Fruit fly (Drosophila melanogaster) whole organism, embryonic: Measurements from ENCODE around the gene CG8136.

Source experiments
- CG11696 ChIP-seq: fragments of 200-800 bp; sonication (Bioruptor generic); IDR thresholded peaks from 2 replicates; pipeline ENCODE4 v1.3.6; 2022; ENCODE audit warnings: missing biosample characterization, missing genetic modification characterization
- CG12104 ChIP-seq: fragments of 200-800 bp; sonication (Bioruptor generic); optimal IDR thresholded peaks from 3 replicates; lab custom pipeline; 2016; ENCODE audit warnings: missing biosample characterization, missing genetic modification characterization
- CG12155 ChIP-seq: fragments of 200-800 bp; sonication (Bioruptor generic); optimal IDR thresholded peaks from 3 replicates; lab custom pipeline; 2016; ENCODE audit warnings: missing biosample characterization, missing genetic modification characterization
- CG12219 ChIP-seq: fragments of 200-800 bp; sonication (Bioruptor generic); optimal IDR thresholded peaks from 3 replicates; lab custom pipeline; 2018; ENCODE audit warnings: missing biosample characterization, mild to moderate bottlenecking, missing genetic modification characterization
- CG15514 ChIP-seq: fragments of 200-800 bp; sonication (Bioruptor generic); optimal IDR thresholded peaks from 3 replicates; lab custom pipeline; 2017; ENCODE audit warnings: missing biosample characterization, missing genetic modification characterization, mild to moderate bottlenecking, moderate library complexity, missing genetic modification reagents
- CG16813 ChIP-seq: fragments of 200-800 bp; sonication (Bioruptor generic); IDR thresholded peaks from 3 replicates; pipeline ENCODE4 v1.3.6; 2022; ENCODE audit warnings: missing biosample characterization, missing genetic modification characterization; ENCODE audit not compliant: partially characterized antibody
- CG16863 ChIP-seq: fragments of 200-800 bp; sonication (Bioruptor generic); optimal IDR thresholded peaks from 3 replicates; lab custom pipeline; 2016; ENCODE audit warnings: missing biosample characterization, missing genetic modification characterization
- CG17802 ChIP-seq: fragments of 200-800 bp; sonication (Bioruptor generic); optimal IDR thresholded peaks from 2 replicates; lab custom pipeline; 2018; ENCODE audit warnings: missing biosample characterization, mild to moderate bottlenecking, missing genetic modification characterization, moderate library complexity
- CG17829 ChIP-seq: fragments of 200-800 bp; optimal IDR thresholded peaks from 2 replicates; lab custom pipeline; 2019; ENCODE audit warnings: missing biosample characterization, mild to moderate bottlenecking, missing genetic modification characterization, moderate library complexity
- CG31365 ChIP-seq: fragments of 200-800 bp; sonication (Bioruptor generic); optimal IDR thresholded peaks from 2 replicates; lab custom pipeline; 2018; ENCODE audit warnings: missing biosample characterization, mild to moderate bottlenecking, missing genetic modification characterization
- CG42726 ChIP-seq: fragments of 200-800 bp; sonication (Bioruptor generic); IDR thresholded peaks from 2 replicates; pipeline ENCODE4 v1.3.6; 2022; ENCODE audit warnings: missing biosample characterization, missing genetic modification characterization; ENCODE audit not compliant: partially characterized antibody
- CG4617 ChIP-seq: fragments of 200-800 bp; sonication (Bioruptor generic); optimal IDR thresholded peaks from 3 replicates; lab custom pipeline; 2016; ENCODE audit warnings: missing biosample characterization, missing genetic modification characterization, borderline replicate concordance
- CG4820 ChIP-seq: fragments of 200-800 bp; sonication (Bioruptor generic); optimal IDR thresholded peaks from 3 replicates; lab custom pipeline; 2016; ENCODE audit warnings: missing biosample characterization, missing genetic modification characterization
- CG6765 ChIP-seq: fragments of 200-800 bp; sonication (Bioruptor generic); optimal IDR thresholded peaks from 3 replicates; lab custom pipeline; 2017; ENCODE audit warnings: missing biosample characterization, mild to moderate bottlenecking, missing genetic modification characterization
- CG6791 ChIP-seq: fragments of 200-800 bp; sonication (Bioruptor generic); IDR thresholded peaks from 3 replicates; pipeline ENCODE4 v1.3.6; 2022; ENCODE audit warnings: missing biosample characterization, missing genetic modification characterization; ENCODE audit not compliant: partially characterized antibody
- CG6813 ChIP-seq: fragments of 200-800 bp; sonication (Bioruptor generic); optimal IDR thresholded peaks from 2 replicates; lab custom pipeline; 2017; ENCODE audit warnings: missing biosample characterization, missing genetic modification characterization, mild to moderate bottlenecking, moderate library complexity, missing genetic modification reagents
- CG7839 ChIP-seq: fragments of 200-800 bp; sonication (Bioruptor generic); optimal IDR thresholded peaks from 3 replicates; lab custom pipeline; 2018; ENCODE audit warnings: missing biosample characterization, mild to moderate bottlenecking, missing genetic modification characterization, moderate library complexity
- CG7987 ChIP-seq: fragments of 200-800 bp; sonication (Bioruptor generic); optimal IDR thresholded peaks from 2 replicates; lab custom pipeline; 2018; ENCODE audit warnings: missing biosample characterization, mild to moderate bottlenecking, missing genetic modification characterization, moderate library complexity
- CG8290 ChIP-seq, 3 experiments: fragments of 200-800 bp; sonication (Bioruptor generic); optimal IDR thresholded peaks; 2 replicates each; lab custom pipeline; 2016 to 2019; ENCODE audit warnings: missing biosample characterization in 3 of 3, missing genetic modification characterization in 3 of 3, mild to moderate bottlenecking in 2 of 3, moderate library complexity in 1 of 3
- CG8388 ChIP-seq: fragments of 200-800 bp; sonication (Bioruptor generic); optimal IDR thresholded peaks from 2 replicates; lab custom pipeline; 2019; ENCODE audit warnings: missing biosample characterization, mild to moderate bottlenecking, missing genetic modification characterization, moderate library complexity
- D19A ChIP-seq: fragments of 200-800 bp; optimal IDR thresholded peaks from 3 replicates; lab custom pipeline; 2019; ENCODE audit warnings: missing biosample characterization, mild to moderate bottlenecking, missing genetic modification characterization, moderate library complexity
- Dll ChIP-seq: fragments of 200-800 bp; sonication (Bioruptor generic); IDR thresholded peaks from 4 replicates; pipeline ENCODE4 v1.3.6; 2022; ENCODE audit warnings: missing biosample characterization, missing genetic modification characterization; ENCODE audit not compliant: partially characterized antibody
- Dref ChIP-seq: fragments of 200-800 bp; sonication (Bioruptor generic); IDR thresholded peaks from 2 replicates; pipeline ENCODE4 v1.3.6; 2022; ENCODE audit warnings: missing biosample characterization, missing genetic modification characterization
- Ets97D ChIP-seq: fragments of 200-800 bp; sonication (Bioruptor generic); optimal IDR thresholded peaks from 3 replicates; lab custom pipeline; 2016; ENCODE audit warnings: missing biosample characterization, missing genetic modification characterization
- H15 ChIP-seq: fragments of 200-800 bp; sonication (Bioruptor generic); IDR thresholded peaks from 3 replicates; pipeline ENCODE4 v1.3.6; 2022; ENCODE audit warnings: missing biosample characterization, missing genetic modification characterization
- HLH4C ChIP-seq: fragments of 200-800 bp; sonication (Bioruptor generic); IDR thresholded peaks from 3 replicates; pipeline ENCODE4 v1.3.6; 2022; ENCODE audit warnings: missing biosample characterization, missing genetic modification characterization; ENCODE audit not compliant: partially characterized antibody
- HmgZ ChIP-seq: fragments of 200-800 bp; sonication (Bioruptor generic); optimal IDR thresholded peaks from 2 replicates; lab custom pipeline; 2018; ENCODE audit warnings: missing biosample characterization, mild to moderate bottlenecking, missing genetic modification characterization
- Kr ChIP-seq: fragments of 200-800 bp; sonication (Bioruptor generic); optimal IDR thresholded peaks from 2 replicates; lab custom pipeline; 2017; ENCODE audit warnings: missing biosample characterization, mild to moderate bottlenecking, missing genetic modification characterization
- Nf-YB ChIP-seq: fragments of 200-800 bp; sonication (Bioruptor generic); optimal IDR thresholded peaks from 3 replicates; lab custom pipeline; 2019; ENCODE audit warnings: missing biosample characterization, mild to moderate bottlenecking, missing genetic modification characterization, moderate library complexity
- NfI ChIP-seq: fragments of 200-800 bp; sonication (Bioruptor generic); optimal IDR thresholded peaks from 3 replicates; lab custom pipeline; 2018; ENCODE audit warnings: missing biosample characterization, mild to moderate bottlenecking, missing genetic modification characterization, moderate library complexity
- PHDP ChIP-seq: fragments of 200-800 bp; sonication (Bioruptor generic); optimal IDR thresholded peaks from 3 replicates; lab custom pipeline; 2018; ENCODE audit warnings: missing biosample characterization, mild to moderate bottlenecking, missing genetic modification characterization, moderate library complexity
- Side ChIP-seq: fragments of 200-800 bp; sonication (Bioruptor generic); optimal IDR thresholded peaks from 2 replicates; lab custom pipeline; 2016; ENCODE audit warnings: missing biosample characterization, missing genetic modification characterization
- Taf1 ChIP-seq: fragments of 200-800 bp; sonication (Bioruptor generic); IDR thresholded peaks from 2 replicates; pipeline ENCODE4 v1.3.6; 2022; ENCODE audit warnings: missing biosample characterization, missing genetic modification characterization
- Usf ChIP-seq: fragments of 200-800 bp; sonication (Bioruptor generic); optimal IDR thresholded peaks from 2 replicates; lab custom pipeline; 2017; ENCODE audit warnings: missing genotype, missing biosample characterization, missing genetic modification characterization
- YL-1 ChIP-seq: fragments of 200-800 bp; sonication (Bioruptor generic); optimal IDR thresholded peaks from 3 replicates; lab custom pipeline; 2017; ENCODE audit warnings: missing biosample characterization, mild to moderate bottlenecking, missing genetic modification characterization
- ato ChIP-seq: fragments of 200-800 bp; sonication (Bioruptor generic); IDR thresholded peaks from 2 replicates; pipeline ENCODE4 v1.3.6; 2022; ENCODE audit warnings: missing biosample characterization, missing genetic modification characterization; ENCODE audit not compliant: partially characterized antibody
- az2 ChIP-seq: fragments of 200-800 bp; sonication (Bioruptor generic); optimal IDR thresholded peaks from 3 replicates; lab custom pipeline; 2016; ENCODE audit warnings: missing biosample characterization, missing genetic modification characterization
- corto ChIP-seq: fragments of 200-800 bp; sonication (Bioruptor generic); optimal IDR thresholded peaks from 2 replicates; lab custom pipeline; 2016; ENCODE audit warnings: missing biosample characterization, mild to moderate bottlenecking, missing genetic modification characterization, moderate library complexity
- gcm ChIP-seq: fragments of 200-800 bp; sonication (Bioruptor generic); optimal IDR thresholded peaks from 2 replicates; lab custom pipeline; 2019; ENCODE audit warnings: missing biosample characterization, mild to moderate bottlenecking, missing genetic modification characterization, moderate library complexity
- grau ChIP-seq: fragments of 200-800 bp; optimal IDR thresholded peaks from 3 replicates; lab custom pipeline; 2019; ENCODE audit warnings: missing biosample characterization, mild to moderate bottlenecking, missing genetic modification characterization, moderate library complexity
- gt ChIP-seq: fragments of 200-800 bp; sonication (Bioruptor generic); IDR thresholded peaks from 2 replicates; pipeline ENCODE4 v1.3.6; 2022; ENCODE audit warnings: missing biosample characterization, missing genetic modification characterization
- insv ChIP-seq, 2 experiments: fragments of 200-800 bp; sonication (Bioruptor generic); optimal IDR thresholded peaks; 3 replicates each; lab custom pipeline; 2016 to 2018; ENCODE audit warnings: missing biosample characterization in 2 of 2, missing genetic modification characterization in 2 of 2
- knrl ChIP-seq: fragments of 200-800 bp; sonication (Bioruptor generic); IDR thresholded peaks from 3 replicates; pipeline ENCODE4 v1.3.6; 2022; ENCODE audit warnings: missing biosample characterization, missing genetic modification characterization; ENCODE audit not compliant: partially characterized antibody
- nmo ChIP-seq: fragments of 200-800 bp; sonication (Bioruptor generic); optimal IDR thresholded peaks from 2 replicates; lab custom pipeline; 2018; ENCODE audit warnings: missing biosample characterization, mild to moderate bottlenecking, missing genetic modification characterization, moderate library complexity
- ro ChIP-seq: fragments of 200-800 bp; sonication (Bioruptor generic); IDR thresholded peaks from 2 replicates; pipeline ENCODE4 v1.3.6; 2022; ENCODE audit warnings: missing biosample characterization, missing genetic modification characterization
- scrt ChIP-seq: fragments of 200-800 bp; sonication (Bioruptor generic); optimal IDR thresholded peaks from 2 replicates; lab custom pipeline; 2018; ENCODE audit warnings: missing biosample characterization, mild to moderate bottlenecking, missing genetic modification characterization, moderate library complexity
- tx ChIP-seq: fragments of 200-800 bp; sonication (Bioruptor generic); optimal IDR thresholded peaks from 2 replicates; lab custom pipeline; 2016; ENCODE audit warnings: missing biosample characterization, missing genetic modification characterization
- unpg ChIP-seq: fragments of 200-800 bp; sonication (Bioruptor generic); optimal IDR thresholded peaks from 3 replicates; lab custom pipeline; 2018; ENCODE audit warnings: missing biosample characterization, mild to moderate bottlenecking, missing genetic modification characterization, moderate library complexity
- wor ChIP-seq: fragments of 200-800 bp; sonication (Bioruptor generic); IDR thresholded peaks from 2 replicates; pipeline ENCODE4 v1.3.6; 2022; ENCODE audit warnings: missing biosample characterization, missing genetic modification characterization

The CG8136 gene

dm6 chr3R:8673803-8674234 lies 47.4 kb upstream of the CG8136 start, which contains the start of gene mRpL19 (continued):
- TF ChIP-seq gcm (GFP tag; lab: Kevin White, UChicago) (peak; percentile 50), Side (GFP tag; lab: Kevin White, UChicago) (no peak), CG16863 (GFP tag; lab: Kevin White, UChicago) (no peak), CG7987 (GFP tag; lab: Kevin White, UChicago) (no peak), ato (peak; percentile 53; the same call in 1 of the 2 replicates), CG8388 (GFP tag; lab: Kevin White, UChicago) (peak; percentile 42), ro (GFP tag; lab: Robert Waterston, UW) (no peak), CG4820 (GFP tag; lab: Kevin White, UChicago) (no peak), CG11696 (GFP tag; lab: Robert Waterston, UW) (no peak), CG17802 (tag; lab: Kevin White, UChicago) (no peak), scrt (GFP tag; lab: Kevin White, UChicago) (no peak), CG16813 (GFP tag; lab: Robert Waterston, UW) (peak; percentile 55), CG15514 (GFP tag; lab: Kevin White, UChicago) (peak; percentile 53), Dll (peak; percentile 75), YL-1 (GFP tag; lab: Kevin White, UChicago) (peak; percentile 74), insv (GFP tag; optimal IDR thresholded peaks at IDR 0.05; lab: Kevin White, UChicago) (peak in 1 of 2 experiments; percentile 23), CG42726 (GFP tag; lab: Robert Waterston, UW) (no peak), H15 (no peak), CG8290 (GFP tag; optimal IDR thresholded peaks at IDR 0.05; lab: Kevin White, UChicago) (peak; percentile 45), CG8290 (tag; optimal IDR thresholded peaks at IDR 0.05; lab: Kevin White, UChicago) (no peak), az2 (GFP tag; lab: Kevin White, UChicago) (peak; percentile 9), HLH4C (GFP tag; lab: Robert Waterston, UW) (peak; percentile 67), wor (no peak), PHDP (tag; lab: Kevin White, UChicago) (peak; percentile 68), NfI (GFP tag; lab: Kevin White, UChicago) (peak; percentile 44), HmgZ (tag; lab: Kevin White, UChicago) (peak; percentile 17), CG12219 (GFP tag; lab: Kevin White, UChicago) (no peak), CG6813 (GFP tag; lab: Kevin White, UChicago) (no peak), D19A (tag; lab: Kevin White, UChicago) (peak; percentile 64), CG7839 (tag; lab: Kevin White, UChicago) (peak; percentile 42), Taf1 (GFP tag; lab: Robert Waterston, UW) (no peak), gt (no peak), Ets97D (peak; percentile 9), nmo (GFP tag; lab: Kevin White, UChicago) (peak; percentile 52), CG17829 (tag; lab: Kevin White, UChicago) (peak; percentile 69), grau (peak; percentile 57), CG12104 (GFP tag; lab: Kevin White, UChicago) (peak; percentile 21), Nf-YB (GFP tag; lab: Kevin White, UChicago) (peak; percentile 37), Dref (GFP tag; lab: Robert Waterston, UW) (peak; percentile 78), CG31365 (tag; lab: Kevin White, UChicago) (no peak), knrl (peak; percentile 26; the same call in 1 of the 3 replicates), unpg (GFP tag; lab: Kevin White, UChicago) (peak; percentile 63), tx (GFP tag; lab: Kevin White, UChicago) (no peak), CG4617 (GFP tag; lab: Kevin White, UChicago) (peak; percentile 22), CG6791 (peak; percentile 62; the same call in 2 of the 3 replicates), corto (no peak), CG12155 (GFP tag; lab: Kevin White, UChicago) (peak; percentile 28), Kr (GFP tag; lab: Kevin White, UChicago) (peak; percentile 45), Usf (GFP tag; lab: Kevin White, UChicago) (no peak), CG6765 (GFP tag; lab: Kevin White, UChicago) (no peak)
